Worm (Caenorhabditis elegans): Measurements from ENCODE around the gene K04G7.1.

The K04G7.1 gene

DNA sequence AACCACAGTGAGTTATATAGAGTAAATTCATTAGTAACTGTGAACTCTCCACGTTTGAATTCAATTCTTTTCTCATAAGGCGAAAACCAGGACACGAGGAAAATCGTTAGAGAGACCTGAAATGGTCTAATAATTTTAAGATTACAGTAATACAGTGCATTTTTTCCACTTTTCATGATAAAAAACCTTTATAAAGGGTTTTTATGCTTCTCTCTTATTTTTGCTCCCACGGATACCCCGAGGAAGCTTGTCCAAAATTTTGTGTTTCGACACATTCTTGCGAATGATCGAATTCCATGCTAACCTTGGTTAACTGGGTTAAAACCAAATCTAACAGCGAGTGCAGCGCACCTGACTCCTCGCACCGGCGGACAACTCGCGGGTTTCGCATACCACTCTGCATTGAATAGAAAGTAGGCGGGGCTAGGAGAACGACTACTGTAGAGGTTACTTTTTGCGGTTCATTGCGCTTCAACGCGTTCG is 22.2 kb upstream of the K04G7.1 start (continued):
- TF ChIP-seq F37B4.10 (GFP tag; IDR thresholded peaks at IDR 0.05) (no peak), nfyb-1 (GFP tag; IDR thresholded peaks at IDR 0.05) (peak; percentile 72), snpc-1.1 (tag; optimal IDR thresholded peaks at IDR 0.05; ENCODE audit: insufficient read depth) (peak; percentile 98), zfh-2 (GFP tag; conservative IDR thresholded peaks at IDR 0.05) (no peak), D2030.7 (GFP tag; IDR thresholded peaks at IDR 0.05) (peak; percentile 96)

DNA sequence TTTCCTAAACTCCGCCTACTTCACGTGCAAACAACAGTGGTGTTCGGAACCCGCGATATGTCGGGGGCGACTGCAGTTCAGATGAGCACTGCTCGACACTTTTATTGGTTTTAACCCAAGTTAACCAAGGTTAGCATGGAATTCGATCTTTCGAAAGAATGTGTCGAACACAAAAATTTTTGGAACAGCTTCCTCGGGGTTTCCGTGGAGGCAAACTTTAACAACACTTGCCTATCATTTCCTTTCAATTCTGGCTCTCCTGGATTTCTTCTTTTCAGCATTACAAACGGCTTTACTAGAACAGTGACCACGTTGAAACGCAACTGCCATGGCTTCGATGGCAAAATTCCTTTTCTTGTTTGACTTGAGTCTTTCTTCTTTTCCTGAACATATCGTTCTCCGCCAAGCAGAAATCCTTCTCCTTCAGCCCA is 21.2 kb upstream of the K04G7.1 start:
- TF ChIP-seq T07F8.4 (tag; optimal IDR thresholded peaks at IDR 0.05) = no peak
- TF ChIP-seq Y53F4B.3 (GFP tag; IDR thresholded peaks at IDR 0.05) = no peak
- TF ChIP-seq B0035.1 (tag; optimal IDR thresholded peaks at IDR 0.05) = no peak
- TF ChIP-seq hlh-12 (tag; optimal IDR thresholded peaks at IDR 0.05) = no peak
- TF ChIP-seq pbrm-1 (GFP tag; IDR thresholded peaks at IDR 0.05) = peak; percentile 98
- TF ChIP-seq ama-1 (optimal IDR thresholded peaks at IDR 0.05) = peak; percentile 82
- no peak for TF ChIP-seq ama-1 (GFP tag; optimal IDR thresholded peaks at IDR 0.05)
- no peak for TF ChIP-seq ztf-22 (GFP tag; optimal IDR thresholded peaks at IDR 0.05)
- peak; percentile 98 for TF ChIP-seq snpc-4 (GFP tag; optimal IDR thresholded peaks at IDR 0.05)
- peak; percentile 98 to 100 (median 99) for TF ChIP-seq snpc-4 (tag; optimal IDR thresholded peaks at IDR 0.05)
- TF ChIP-seq him-1 (tag; optimal IDR thresholded peaks at IDR 0.05) = peak; percentile 91
- TF ChIP-seq bed-1 (GFP tag; IDR thresholded peaks at IDR 0.05) = no peak
- peak; percentile 44 for TF ChIP-seq ets-4 (GFP tag; optimal IDR thresholded peaks at IDR 0.05)
- TF ChIP-seq mel-28 (tag; optimal IDR thresholded peaks at IDR 0.05; ENCODE audit: borderline replicate concordance) = no peak
- TF ChIP-seq nhr-179 (tag; optimal IDR thresholded peaks at IDR 0.05) = no peak
- no peak for TF ChIP-seq ceh-58 (GFP tag; IDR thresholded peaks at IDR 0.05)
- TF ChIP-seq fkh-3 (tag; optimal IDR thresholded peaks at IDR 0.05) = peak; percentile 92
- TF ChIP-seq F33H1.4 (GFP tag; IDR thresholded peaks at IDR 0.05) = peak; percentile 51; the same call in 1 of the 2 replicates
- TF ChIP-seq F55B11.4 (tag; optimal IDR thresholded peaks at IDR 0.05; ENCODE audit: borderline replicate concordance, insufficient read depth) = no peak
- TF ChIP-seq lir-1 (GFP tag; conservative IDR thresholded peaks at IDR 0.05) = peak; percentile 49; the same call in 1 of the 2 replicates
- peak; percentile 82 for TF ChIP-seq tbp1 (GFP tag; optimal IDR thresholded peaks at IDR 0.05)
- no peak for TF ChIP-seq nhr-90 (tag; optimal IDR thresholded peaks at IDR 0.05)
- peak; percentile 76 for TF ChIP-seq tlf-1 (GFP tag; optimal IDR thresholded peaks at IDR 0.05)
- peak; percentile 22 for TF ChIP-seq xnd-1 (tag; optimal IDR thresholded peaks at IDR 0.05)
- TF ChIP-seq zim-3 (tag; optimal IDR thresholded peaks at IDR 0.05) = no peak
- no peak for TF ChIP-seq C06A6.2 (GFP tag; conservative IDR thresholded peaks at IDR 0.05)
- no peak for TF ChIP-seq B0019.2 (GFP tag; conservative IDR thresholded peaks at IDR 0.05)
- peak; percentile 21 for TF ChIP-seq lsy-27 (tag; optimal IDR thresholded peaks at IDR 0.05; ENCODE audit: borderline replicate concordance, insufficient read depth)
- TF ChIP-seq snpc-1.1 (tag; optimal IDR thresholded peaks at IDR 0.05; ENCODE audit: insufficient read depth) = peak; percentile 100
- 0 out of 2 replicates have a peak, but pooled peaks have one; percentile 16 for TF ChIP-seq madf-8 (GFP tag; conservative IDR thresholded peaks at IDR 0.05)
- TF ChIP-seq lin-26 (GFP tag; IDR thresholded peaks at IDR 0.05) = peak; percentile 67
- TF ChIP-seq lin-35 (GFP tag; optimal IDR thresholded peaks at IDR 0.05) = peak in 1 of 3 experiments; percentile 27
- peak; percentile 51; the same call in 1 of the 2 replicates for TF ChIP-seq C17E4.6 (GFP tag; IDR thresholded peaks at IDR 0.05)
- TF ChIP-seq Y79H2A.3 (GFP tag; conservative IDR thresholded peaks at IDR 0.05) = no peak
- TF ChIP-seq let-607 (tag; optimal IDR thresholded peaks at IDR 0.05) = peak in 1 of 2 experiments; percentile 30
- no peak for TF ChIP-seq unc-62 (GFP tag; optimal IDR thresholded peaks at IDR 0.05)
- peak; percentile 97 for TF ChIP-seq D2030.7 (GFP tag; IDR thresholded peaks at IDR 0.05)
- TF ChIP-seq ztf-3 (GFP tag; optimal IDR thresholded peaks at IDR 0.05) = no peak
- peak; percentile 97 for TF ChIP-seq attf-6 (GFP tag; IDR thresholded peaks at IDR 0.05)
- peak; percentile 40 for TF ChIP-seq F57C9.4 (tag; optimal IDR thresholded peaks at IDR 0.05)
- TF ChIP-seq aptf-3 (GFP tag; IDR thresholded peaks at IDR 0.05) = no peak
- TF ChIP-seq ztf-28 (GFP tag; IDR thresholded peaks at IDR 0.05) = no peak
- TF ChIP-seq B0336.3 (GFP tag; IDR thresholded peaks at IDR 0.05) = peak; percentile 88
